Fruit fly (Drosophila melanogaster) whole organism, embryonic: Measurements from ENCODE around the gene CG8907.

Experiments used
- CG14441 ChIP-seq: fragments of 200-800 bp; sonication (Bioruptor generic); IDR thresholded peaks from 2 replicates; pipeline ENCODE4 v1.3.6; 2022; ENCODE audit warnings: missing biosample characterization, missing genetic modification characterization
- Dfd ChIP-seq, 2 experiments: fragments of >200 bp; optimal IDR thresholded peaks; 2 replicates each; lab custom pipeline; 2017; ENCODE audit warnings: missing biosample characterization in 2 of 2, missing genetic modification characterization in 2 of 2
- Gug ChIP-seq: fragments of 200-800 bp; sonication (Bioruptor generic); IDR thresholded peaks from 4 replicates; pipeline ENCODE4 v1.3.6; 2022; ENCODE audit warnings: missing biosample characterization, missing genetic modification characterization
- disco-r ChIP-seq: fragments of 200-800 bp; sonication (Bioruptor generic); optimal IDR thresholded peaks from 2 replicates; lab custom pipeline; 2016; ENCODE audit warnings: missing biosample characterization, missing genetic modification characterization
- fd102C ChIP-seq: fragments of 200-800 bp; sonication (Bioruptor generic); optimal IDR thresholded peaks from 2 replicates; lab custom pipeline; 2018; ENCODE audit warnings: missing biosample characterization, mild to moderate bottlenecking, missing genetic modification characterization, moderate library complexity
- pan ChIP-seq, 4 experiments: fragments of >200 bp in 3 of 4; fragments of 200-800 bp in 1 of 4; sonication (Bioruptor generic) in 1 of 4; optimal IDR thresholded peaks in 3 of 4; IDR thresholded peaks in 1 of 4; 2 replicates each; pipeline versions ENCODE4 v1.3.6 to Lab custom; 2017 to 2022; ENCODE audit warnings: missing biosample characterization in 2 of 4, missing genetic modification characterization in 2 of 4, mixed read lengths in 1 of 4
- stc ChIP-seq: fragments of 200-800 bp; sonication (Bioruptor generic); IDR thresholded peaks from 2 replicates; pipeline ENCODE4 v1.3.6; 2022; ENCODE audit warnings: missing biosample characterization, missing genetic modification characterization
- sug ChIP-seq: fragments of 200-800 bp; optimal IDR thresholded peaks from 2 replicates; lab custom pipeline; 2019; ENCODE audit warnings: missing biosample characterization, mild to moderate bottlenecking, missing genetic modification characterization, moderate library complexity
- trh ChIP-seq: fragments of 200-800 bp; sonication (Bioruptor generic); optimal IDR thresholded peaks from 2 replicates; lab custom pipeline; 2016; ENCODE audit warnings: missing biosample characterization, missing genetic modification characterization

DNA sequence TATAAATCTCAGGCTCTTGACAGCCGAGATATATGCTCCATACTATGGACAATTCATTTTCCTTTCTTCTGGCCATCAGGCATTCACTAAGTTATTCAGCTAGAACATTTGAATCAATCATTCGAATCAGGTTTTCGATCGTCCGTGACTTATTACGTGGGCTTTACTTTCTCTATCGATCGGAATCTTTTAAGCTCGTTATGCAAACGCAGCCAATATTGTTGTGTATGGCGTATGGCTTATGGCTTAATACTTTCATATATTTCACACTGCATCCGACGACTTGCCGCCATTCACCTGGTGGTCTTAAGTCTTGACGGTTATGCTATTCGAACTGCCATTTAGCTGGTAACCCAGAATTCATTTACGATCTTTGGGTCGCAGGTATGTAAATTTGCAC is 8.1 kb downstream of the CG8907 start:
- TF ChIP-seq trh (GFP tag; lab: Kevin White, UChicago) (no peak), fd102C (GFP tag; lab: Kevin White, UChicago) (no peak), CG14441 (no peak), Gug (GFP tag; lab: Robert Waterston, UW) (no peak), pan (optimal IDR thresholded peaks at IDR 0.05; lab: Kevin White, UChicago) (no peak), pan (GFP tag; optimal IDR thresholded peaks at IDR 0.05 in 1 of 2, IDR thresholded peaks at IDR 0.05 in 1 of 2) (no peak), Dfd (GFP tag; optimal IDR thresholded peaks at IDR 0.05; lab: Kevin White, UChicago) (no peak), stc (GFP tag; lab: Robert Waterston, UW) (no peak), disco-r (GFP tag; lab: Kevin White, UChicago) (no peak), sug (no peak)
